Worm (Caenorhabditis elegans) whole organism, midembryonic: ENCODE results near the gene sad-1.

Source experiments
- T22C8.4 ChIP-seq: fragments of 200-800 bp; sonication (Bioruptor generic); IDR thresholded peaks from 2 replicates; pipeline ENCODE4 v1.3.6; 2022; ENCODE audit warnings: missing genetic modification characterization, missing compliant biosample characterization
- cog-1 ChIP-seq: sonication (generic microtip); optimal IDR thresholded peaks from 2 replicates; lab custom pipeline; 2016; ENCODE audit warnings: missing genetic modification characterization, missing compliant biosample characterization
- flt-1 ChIP-seq: fragments of 200-800 bp; sonication (Bioruptor generic); IDR thresholded peaks from 2 replicates; pipeline ENCODE4 v1.3.6; 2022; ENCODE audit warnings: missing genetic modification characterization, missing compliant biosample characterization
- klf-2 ChIP-seq: fragments of 200-800 bp; sonication (Bioruptor generic); conservative IDR thresholded peaks from 2 replicates; pipeline ENCODE4 v1.3.6; 2022; ENCODE audit warnings: missing genetic modification reagents, missing genetic modification characterization, missing compliant biosample characterization
- med-1 ChIP-seq: sonication (generic microtip); optimal IDR thresholded peaks from 2 replicates; lab custom pipeline; 2017; ENCODE audit warnings: missing genetic modification characterization, mild to moderate bottlenecking, missing compliant biosample characterization, antibody characterized with exemption, missing genetic modification reagents; ENCODE audit not compliant: insufficient read depth
- ref-1 ChIP-seq: fragments of 200-800 bp; sonication (Bioruptor generic); conservative IDR thresholded peaks from 2 replicates; pipeline ENCODE4 v1.3.6; 2022; ENCODE audit warnings: missing genetic modification reagents, missing genetic modification characterization, missing compliant biosample characterization
- tab-1 ChIP-seq: fragments of 200-800 bp; sonication (Bioruptor generic); IDR thresholded peaks from 2 replicates; pipeline ENCODE4 v1.3.6; 2022; ENCODE audit warnings: missing genetic modification characterization, missing compliant biosample characterization
- ztf-23 ChIP-seq: fragments of 200-800 bp; sonication (Bioruptor generic); IDR thresholded peaks from 2 replicates; pipeline ENCODE4 v1.3.6; 2022; ENCODE audit warnings: missing genetic modification reagents, missing genetic modification characterization, missing compliant biosample characterization
- ztf-29 ChIP-seq: fragments of 200-800 bp; sonication (Bioruptor generic); IDR thresholded peaks from 2 replicates; pipeline ENCODE4 v1.3.6; 2022; ENCODE audit warnings: missing genetic modification reagents, missing genetic modification characterization, missing compliant biosample characterization

sad-1 gene

DNA sequence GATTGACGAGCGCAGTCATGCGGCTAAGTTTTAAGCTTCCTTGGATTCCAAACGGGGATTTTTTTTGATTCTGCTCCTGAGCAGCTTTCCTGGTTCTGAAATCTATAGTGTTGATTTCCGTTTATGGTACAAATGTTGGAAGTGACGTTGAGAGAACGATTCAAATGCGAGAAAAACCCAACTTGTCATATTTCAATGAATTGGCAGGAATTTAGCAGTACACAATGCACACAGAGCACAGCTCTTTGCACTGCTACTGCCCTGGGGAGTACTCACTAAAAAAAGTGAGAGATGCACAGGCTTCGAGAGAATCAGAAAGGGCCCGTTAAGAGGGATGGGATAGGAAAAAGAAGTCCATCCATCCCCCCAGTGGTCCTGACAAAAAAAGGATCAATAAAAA lies at the start of gene sad-1:
sad-1 (minus strand) TSS at position 101 of the 400 bp plus-strand sequence.
- TF ChIP-seq T22C8.4 (GFP tag; lab: Robert Waterston, UW) (no peak), cog-1 (no peak), ztf-23 (GFP tag; lab: Robert Waterston, UW) (no peak), tab-1 (GFP tag; lab: Robert Waterston, UW) (no peak), klf-2 (no peak), med-1 (GFP tag; lab: Kevin White, UChicago) (no peak), flt-1 (GFP tag; lab: Robert Waterston, UW) (no peak), ztf-29 (no peak), ref-1 (GFP tag; lab: Robert Waterston, UW) (no peak)

DNA sequence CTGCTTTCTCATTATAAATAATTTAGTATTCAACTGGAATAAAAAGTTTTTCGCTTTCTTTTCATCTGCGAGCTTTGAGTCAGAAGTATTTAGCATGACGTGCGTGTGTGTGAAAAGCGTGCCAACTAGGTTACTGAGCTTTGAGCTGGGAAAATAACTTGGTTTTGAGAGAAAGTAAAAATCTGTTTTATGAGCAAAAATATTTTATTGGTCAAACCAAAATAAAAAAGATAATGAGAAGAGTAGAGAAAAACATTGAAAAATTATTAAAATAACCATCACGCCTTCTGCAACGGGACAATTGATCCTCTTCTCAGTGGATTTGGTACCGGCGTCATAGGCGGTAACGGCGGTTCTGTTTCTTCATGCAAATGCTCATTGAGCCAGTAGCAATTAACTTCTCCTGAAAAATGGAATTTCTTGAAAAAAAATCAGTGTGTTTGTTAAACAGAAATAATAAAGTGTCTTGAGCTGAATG lies 44.1 kb upstream of the sad-1 start:
- TF ChIP-seq klf-2 (no peak), cog-1 (no peak), ztf-23 (GFP tag; lab: Robert Waterston, UW) (no peak)

DNA sequence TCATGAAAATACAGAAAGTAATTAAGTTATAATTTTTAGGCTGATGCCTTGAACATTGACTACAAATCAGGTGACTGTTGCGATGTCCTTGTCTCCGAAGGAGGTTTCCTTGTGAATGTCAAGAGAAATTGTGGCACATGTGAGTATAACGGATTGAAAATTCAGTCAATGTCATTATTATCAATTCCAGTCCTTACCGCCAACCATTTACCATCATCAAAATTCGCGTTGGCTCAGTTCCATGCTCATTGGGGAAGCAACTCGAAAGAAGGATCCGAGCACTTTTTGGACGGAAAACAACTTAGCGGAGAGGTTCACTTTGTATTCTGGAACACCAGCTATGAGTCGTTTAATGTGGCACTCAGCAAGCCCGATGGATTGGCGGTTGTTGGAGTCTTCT lies 42.9 kb upstream of the sad-1 start:
- TF ChIP-seq ztf-29 (no peak), tab-1 (GFP tag; lab: Robert Waterston, UW) (no peak), klf-2 (no peak), med-1 (GFP tag; lab: Kevin White, UChicago) (no peak), T22C8.4 (GFP tag; lab: Robert Waterston, UW) (no peak), cog-1 (no peak), ztf-23 (GFP tag; lab: Robert Waterston, UW) (no peak), ref-1 (GFP tag; lab: Robert Waterston, UW) (no peak), flt-1 (GFP tag; lab: Robert Waterston, UW) (no peak)

DNA sequence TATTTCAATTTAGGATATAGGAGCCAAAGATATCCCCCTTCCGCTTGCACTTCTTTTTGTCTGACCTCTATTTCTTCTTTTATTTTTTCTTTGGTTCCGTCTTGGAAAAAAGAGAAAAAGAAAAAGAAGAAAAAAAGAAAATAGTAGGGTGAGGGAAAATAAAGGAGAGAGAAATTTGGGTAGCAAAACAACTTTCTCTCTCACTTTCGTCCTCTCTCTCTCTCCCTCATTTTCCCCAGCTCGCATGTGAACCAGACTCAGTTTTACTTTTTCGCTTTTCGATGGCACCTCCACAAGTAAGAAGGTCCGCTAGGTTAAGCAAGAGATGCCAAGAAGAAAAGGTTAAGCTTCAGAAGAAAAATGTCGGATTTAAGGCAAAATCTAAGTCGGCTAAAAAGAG lies 42.3 kb upstream of the sad-1 start:
- no peak for TF ChIP-seq cog-1
- no peak for TF ChIP-seq klf-2
- no peak for TF ChIP-seq tab-1 (GFP tag; lab: Robert Waterston, UW)
- TF ChIP-seq T22C8.4 (GFP tag; lab: Robert Waterston, UW) = no peak
- no peak for TF ChIP-seq ref-1 (GFP tag; lab: Robert Waterston, UW)
- TF ChIP-seq ztf-23 (GFP tag; lab: Robert Waterston, UW) = no peak
- no peak for TF ChIP-seq med-1 (GFP tag; lab: Kevin White, UChicago)
- no peak for TF ChIP-seq flt-1 (GFP tag; lab: Robert Waterston, UW)
- TF ChIP-seq ztf-29 = no peak

DNA sequence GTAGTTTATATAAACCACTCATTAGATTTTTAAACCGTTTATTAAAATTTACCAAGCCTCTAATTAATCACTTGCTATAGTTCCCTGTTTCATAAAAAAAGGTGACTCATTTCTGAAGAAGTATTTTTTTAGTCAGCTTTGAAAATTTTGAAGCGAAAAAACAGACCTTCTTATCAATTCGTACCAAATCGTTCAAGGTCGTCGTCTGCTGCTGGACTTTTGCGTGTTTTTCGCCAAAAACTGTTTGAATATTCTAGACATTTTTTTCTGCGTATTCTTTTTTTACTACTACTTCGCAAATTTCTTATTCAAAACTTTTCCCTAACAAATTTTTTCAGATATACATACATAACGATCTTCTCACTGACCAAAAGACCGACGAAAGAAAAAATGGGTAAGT lies 41.8 kb upstream of the sad-1 start, which contains the start of gene cah-4:
cah-4 (plus strand) TSS at position 339 of the 400 bp plus-strand sequence.
- TF ChIP-seq flt-1 (GFP tag; lab: Robert Waterston, UW) (no peak), tab-1 (GFP tag; lab: Robert Waterston, UW) (no peak), ref-1 (GFP tag; lab: Robert Waterston, UW) (no peak), klf-2 (no peak)

DNA sequence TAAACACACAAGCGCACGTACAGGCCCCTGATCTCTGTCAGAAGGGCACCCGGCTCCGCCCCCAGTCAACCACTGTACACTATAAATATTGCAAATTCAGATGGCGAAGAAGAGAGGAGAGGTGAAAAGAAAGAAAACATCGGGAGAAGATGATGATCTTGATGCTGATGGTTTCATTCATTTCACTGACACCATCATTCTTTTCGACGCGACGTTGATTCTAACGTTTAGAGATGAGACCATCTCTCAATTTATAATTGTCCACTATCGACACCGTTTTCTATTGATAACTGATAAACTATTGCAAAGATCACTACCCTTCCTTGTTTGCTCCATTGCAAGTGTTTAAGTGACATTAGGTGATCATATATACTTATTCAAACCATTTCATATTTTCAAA lies 40.9 kb upstream of the sad-1 start:
- TF ChIP-seq ztf-23 (GFP tag; lab: Robert Waterston, UW) (no peak), ztf-29 (no peak), flt-1 (GFP tag; lab: Robert Waterston, UW) (no peak), T22C8.4 (GFP tag; lab: Robert Waterston, UW) (no peak), cog-1 (no peak), ref-1 (GFP tag; lab: Robert Waterston, UW) (no peak), med-1 (GFP tag; lab: Kevin White, UChicago) (no peak), klf-2 (no peak), tab-1 (GFP tag; lab: Robert Waterston, UW) (no peak)

DNA sequence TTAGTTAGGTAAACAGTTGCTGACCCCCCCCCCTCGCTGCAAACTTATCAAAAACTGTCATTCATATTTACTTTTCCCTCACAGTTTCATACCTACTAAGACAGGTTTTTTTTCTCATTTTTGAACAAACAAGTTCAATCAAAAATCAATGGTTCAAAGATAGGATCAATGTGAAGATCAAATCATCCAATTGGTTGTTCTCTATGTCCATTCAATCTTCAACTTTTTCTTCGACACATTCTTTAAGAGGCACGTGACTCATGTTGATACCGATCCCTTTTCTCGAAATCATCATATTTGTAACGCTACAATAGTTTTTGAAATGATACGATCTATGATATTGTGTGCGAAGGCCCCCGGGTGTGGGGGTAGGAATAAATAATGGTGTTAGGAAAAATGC lies 39.2 kb upstream of the sad-1 start:
- TF ChIP-seq T22C8.4 (GFP tag; lab: Robert Waterston, UW) = no peak

DNA sequence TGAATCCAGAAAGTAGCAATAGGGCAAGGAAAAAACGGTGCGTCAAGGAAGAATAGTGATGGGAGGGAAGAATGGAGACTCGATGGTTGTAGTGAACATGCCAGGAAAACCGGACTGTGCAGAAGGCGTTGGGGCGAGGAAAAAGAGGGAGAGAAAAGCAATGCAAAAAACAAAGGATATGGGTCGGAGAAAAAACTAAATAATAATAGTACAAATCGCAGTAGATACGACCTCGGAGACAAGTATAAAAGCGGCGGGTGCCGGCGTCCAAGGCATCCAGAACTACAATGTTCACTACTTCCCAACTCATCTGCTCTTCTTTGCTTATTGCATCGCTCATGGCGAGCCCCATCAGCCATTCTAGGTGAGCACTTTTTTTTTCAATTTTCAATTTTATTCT lies 36.3 kb upstream of the sad-1 start, which contains the start of gene R01E6.5:
R01E6.5 (plus strand) TSS at position 301 of the 400 bp plus-strand sequence.
- TF ChIP-seq T22C8.4 (GFP tag; lab: Robert Waterston, UW) (no peak), med-1 (GFP tag; lab: Kevin White, UChicago) (no peak), cog-1 (no peak), flt-1 (GFP tag; lab: Robert Waterston, UW) (no peak), tab-1 (GFP tag; lab: Robert Waterston, UW) (no peak), ztf-29 (no peak), ztf-23 (GFP tag; lab: Robert Waterston, UW) (no peak), klf-2 (no peak), ref-1 (GFP tag; lab: Robert Waterston, UW) (no peak)

DNA sequence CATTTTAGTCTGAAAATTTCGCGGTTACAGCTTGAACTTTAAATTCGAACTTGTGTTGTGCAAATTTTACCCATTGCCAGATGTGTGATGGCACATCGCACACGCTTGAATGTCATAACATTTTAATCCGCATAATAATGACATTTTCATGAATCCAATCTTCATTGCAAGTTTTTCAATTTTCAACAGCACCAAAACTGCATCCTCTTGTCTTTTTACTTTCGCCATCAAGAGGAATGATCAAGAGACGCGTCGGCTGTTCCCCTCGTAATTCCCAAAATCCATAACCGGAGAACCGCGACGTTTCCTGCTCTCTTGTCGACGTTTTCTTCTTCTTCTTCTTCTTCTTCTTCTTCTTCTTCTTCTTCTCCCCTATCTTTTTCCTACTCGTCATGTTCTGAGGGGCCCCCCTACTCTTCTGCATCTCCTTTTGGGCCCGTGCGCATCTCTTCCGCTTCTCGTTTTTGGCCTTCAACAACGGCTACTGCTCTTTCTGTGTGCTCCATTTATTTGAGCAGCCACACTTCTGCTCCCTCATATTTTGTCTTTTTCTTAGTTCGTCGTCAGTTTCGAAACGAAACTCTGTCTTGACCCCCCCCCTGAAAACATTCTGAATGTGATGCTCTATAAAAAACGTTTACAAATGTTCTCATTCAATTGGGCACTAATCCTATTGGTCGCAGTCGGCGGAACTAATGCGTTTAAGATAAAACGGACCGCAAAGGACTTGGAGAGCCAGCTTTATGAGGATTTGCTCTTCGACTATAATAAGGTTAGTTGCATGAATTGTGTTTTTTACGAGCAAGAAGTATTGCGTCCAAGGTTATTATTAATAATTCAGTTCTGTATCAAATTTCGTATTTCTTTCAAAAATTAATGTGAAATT lies 32.2 kb upstream of the sad-1 start, which contains the start of gene acr-12:
acr-12 (plus strand) TSS at position 430 of the 886 bp plus-strand sequence.
- TF ChIP-seq flt-1 (GFP tag; lab: Robert Waterston, UW) (no peak), cog-1 (no peak), klf-2 (no peak), ref-1 (GFP tag; lab: Robert Waterston, UW) (no peak), med-1 (GFP tag; lab: Kevin White, UChicago) (no peak), T22C8.4 (GFP tag; lab: Robert Waterston, UW) (no peak), ztf-29 (no peak), ztf-23 (GFP tag; lab: Robert Waterston, UW) (no peak), tab-1 (GFP tag; lab: Robert Waterston, UW) (no peak)
